Worm (Caenorhabditis elegans) whole organism, L1 larva: Measurements from ENCODE around the gene Y73B6BL.23.

ENCODE experiments used
- lin-39 ChIP-seq: fragments of 150-350 bp; optimal IDR thresholded peaks from 2 replicates; lab custom pipeline; 2014; ENCODE audit warnings: missing biosample characterization, missing genetic modification reagents, missing genetic modification characterization
- lir-3 ChIP-seq: sonication (generic microtip); optimal IDR thresholded peaks from 2 replicates; lab custom pipeline; 2016; ENCODE audit warnings: mild to moderate bottlenecking, missing genetic modification characterization, moderate library complexity, missing compliant biosample characterization; ENCODE audit not compliant: poor library complexity
- mdl-1 ChIP-seq, 2 experiments: fragments of 150-350 bp; optimal IDR thresholded peaks; 2 replicates each; lab custom pipeline; 2014 to 2017; ENCODE audit warnings: missing biosample characterization in 2 of 2, missing genetic modification characterization in 2 of 2, inconsistent platforms in 1 of 2
- nhr-11 ChIP-seq: fragments of 150-350 bp; optimal IDR thresholded peaks from 2 replicates; lab custom pipeline; 2014; ENCODE audit warnings: missing biosample characterization, missing genetic modification characterization
- nhr-28 ChIP-seq: fragments of 150-350 bp; optimal IDR thresholded peaks from 2 replicates; lab custom pipeline; 2014; ENCODE audit warnings: missing biosample characterization, missing genetic modification characterization
- snpc-4 ChIP-seq: fragments of 150-350 bp; optimal IDR thresholded peaks from 2 replicates; lab custom pipeline; 2014; ENCODE audit warnings: missing biosample characterization, missing genetic modification characterization
- unc-62 ChIP-seq: fragments of 150-350 bp; optimal IDR thresholded peaks from 2 replicates; lab custom pipeline; 2014; ENCODE audit warnings: missing biosample characterization, missing genetic modification reagents, missing genetic modification characterization
- xbp-1 ChIP-seq: sonication (generic microtip); optimal IDR thresholded peaks from 2 replicates; lab custom pipeline; 2016; ENCODE audit warnings: missing genetic modification characterization, missing compliant biosample characterization

ce11 chrIV:6388550-6388949 lies 30.3 kb downstream of the Y73B6BL.23 start:
- no peak for TF ChIP-seq lin-39 (tag; lab: Kevin White, UChicago)
- no peak for TF ChIP-seq nhr-28
- no peak for TF ChIP-seq snpc-4 (tag; lab: Kevin White, UChicago)
- TF ChIP-seq unc-62, result no peak
- no peak for TF ChIP-seq lir-3 (tag; lab: Kevin White, UChicago)
- no peak for TF ChIP-seq xbp-1 (tag; lab: Kevin White, UChicago)
- no peak for TF ChIP-seq nhr-11
- TF ChIP-seq mdl-1 (tag; optimal IDR thresholded peaks at IDR 0.05; lab: Kevin White, UChicago), result no peak
